In genomic region chr2L:14488083-14488482, dm6 we compare ENCODE assay signal across 2 fruit fly cellular contexts.
TF ChIP-seq lines count a peak whose summit lies in the region.

No protein-coding gene starts in this region.

- TF ChIP-seq CTCF in whole organism, embryonic (GFP tag; optimal IDR thresholded peaks at IDR 0.05; lab: Kevin White, UChicago) = no peak

TF ChIP-seq in whole organism, embryonic, 481 proteins besides CTCF, POLR2A, EP300 and RAD21:
- 0 out of 3 replicates have a peak, but pooled peaks have one; percentile 38 for TF ChIP-seq sr (GFP tag; IDR thresholded peaks at IDR 0.05; lab: Robert Waterston, UW)
- TF ChIP-seq sens (GFP tag; lab: Kevin White, UChicago) = peak; percentile 17
- TF ChIP-seq odd (GFP tag; optimal IDR thresholded peaks at IDR 0.05; lab: Kevin White, UChicago) = no peak
- TF ChIP-seq tll (GFP tag; optimal IDR thresholded peaks at IDR 0.05; lab: Kevin White, UChicago) = peak in 1 of 2 experiments; percentile 22
- TF ChIP-seq sd (tag; optimal IDR thresholded peaks at IDR 0.05; lab: Kevin White, UChicago) = peak; percentile 33
- TF ChIP-seq CG11085 (GFP tag; IDR thresholded peaks at IDR 0.05; lab: Robert Waterston, UW) = no peak
- peak; percentile 78 for TF ChIP-seq CG4360 (GFP tag; IDR thresholded peaks at IDR 0.05; lab: Robert Waterston, UW)
- TF ChIP-seq nerfin-1 (tag; optimal IDR thresholded peaks at IDR 0.05; lab: Kevin White, UChicago) = peak; percentile 12
- TF ChIP-seq Ets65A (GFP tag; lab: Kevin White, UChicago) = peak; percentile 86
- TF ChIP-seq Hmr (GFP tag; optimal IDR thresholded peaks at IDR 0.05; lab: Kevin White, UChicago) = no peak
- peak; percentile 65 for TF ChIP-seq cad (GFP tag; optimal IDR thresholded peaks at IDR 0.05; lab: Kevin White, UChicago)
- TF ChIP-seq ci (GFP tag; IDR thresholded peaks at IDR 0.05; lab: Robert Waterston, UW) = peak; percentile 48; the same call in 1 of the 3 replicates
- peak; percentile 70 for TF ChIP-seq abd-A (tag; optimal IDR thresholded peaks at IDR 0.05; lab: Kevin White, UChicago)
- TF ChIP-seq CG15479 (GFP tag; optimal IDR thresholded peaks at IDR 0.05; lab: Kevin White, UChicago) = peak; percentile 7
TF ChIP-seq in whole organism, embryonic: peak in this region for 11.

TF ChIP-seq in whole organism, prepupa, 60 proteins besides CTCF, POLR2A, EP300 and RAD21:
- TF ChIP-seq CG8119 (GFP tag; IDR thresholded peaks at IDR 0.05; lab: Robert Waterston, UW) (no peak), CG34406 (GFP tag; optimal IDR thresholded peaks at IDR 0.05; lab: Kevin White, UChicago) (no peak), Sox102F (GFP tag; optimal IDR thresholded peaks at IDR 0.05; lab: Kevin White, UChicago) (no peak), Eip78C (GFP tag; lab: Kevin White, UChicago) (peak; percentile 51), Met (GFP tag; optimal IDR thresholded peaks at IDR 0.05; lab: Kevin White, UChicago) (no peak), CG32006 (GFP tag; optimal IDR thresholded peaks at IDR 0.05; lab: Kevin White, UChicago) (no peak), CG4318 (GFP tag; optimal IDR thresholded peaks at IDR 0.05; lab: Kevin White, UChicago) (no peak), CG6163 (GFP tag; IDR thresholded peaks at IDR 0.05; lab: Robert Waterston, UW) (0 out of 3 replicates have a peak, but pooled peaks have one; percentile 20), CG31627 (GFP tag; optimal IDR thresholded peaks at IDR 0.05; lab: Kevin White, UChicago) (no peak), fd59A (GFP tag; optimal IDR thresholded peaks at IDR 0.05; lab: Kevin White, UChicago) (no peak), Lpt (GFP tag; optimal IDR thresholded peaks at IDR 0.05; lab: Kevin White, UChicago) (no peak)
